Fruit fly (Drosophila melanogaster): ENCODE results near the gene Sfp70A4.

- no peak for TF ChIP-seq Sin3A (optimal IDR thresholded peaks at IDR 0.05)
- no peak for TF ChIP-seq ttk (optimal IDR thresholded peaks at IDR 0.05)
- no peak for TF ChIP-seq h (optimal IDR thresholded peaks at IDR 0.05)
Measured at dm6 chr3L:13271282-13271681, 25.4 kb downstream of the Sfp70A4 start.

Measured in Kc167 (cell line).